Fruit fly (Drosophila melanogaster) whole organism, embryonic: ENCODE results near the gene RabGGTa.

Experiments
- ATbp ChIP-seq: fragments of 200-800 bp; sonication (Bioruptor generic); optimal IDR thresholded peaks from 2 replicates; lab custom pipeline; 2017; ENCODE audit warnings: missing biosample characterization, mild to moderate bottlenecking, missing genetic modification characterization, missing genetic modification reagents
- CG10147 ChIP-seq: fragments of 200-800 bp; sonication (Bioruptor generic); optimal IDR thresholded peaks from 2 replicates; lab custom pipeline; 2019; ENCODE audit warnings: missing biosample characterization, mild to moderate bottlenecking, missing genetic modification characterization, moderate library complexity
- CG10209 ChIP-seq: fragments of 200-800 bp; sonication (Bioruptor generic); optimal IDR thresholded peaks from 3 replicates; lab custom pipeline; 2017; ENCODE audit warnings: missing biosample characterization, mild to moderate bottlenecking, missing genetic modification characterization, missing genetic modification reagents
- CG11085 ChIP-seq: fragments of 200-800 bp; sonication (Bioruptor generic); IDR thresholded peaks from 2 replicates; pipeline ENCODE4 v1.3.6; 2022; ENCODE audit warnings: missing biosample characterization, missing genetic modification characterization
- CG12391 ChIP-seq: fragments of 200-800 bp; sonication (Bioruptor generic); optimal IDR thresholded peaks from 3 replicates; lab custom pipeline; 2018; ENCODE audit warnings: missing biosample characterization, mild to moderate bottlenecking, missing genetic modification characterization, moderate library complexity
- CG14441 ChIP-seq: fragments of 200-800 bp; sonication (Bioruptor generic); IDR thresholded peaks from 2 replicates; pipeline ENCODE4 v1.3.6; 2022; ENCODE audit warnings: missing biosample characterization, missing genetic modification characterization
- CG15479 ChIP-seq: fragments of 200-800 bp; sonication (Bioruptor generic); optimal IDR thresholded peaks from 3 replicates; lab custom pipeline; 2019; ENCODE audit warnings: missing biosample characterization, mild to moderate bottlenecking, missing genetic modification characterization, moderate library complexity
- CG17912 ChIP-seq: fragments of 200-800 bp; sonication (Bioruptor generic); optimal IDR thresholded peaks from 2 replicates; lab custom pipeline; 2018; ENCODE audit warnings: missing biosample characterization, mild to moderate bottlenecking, missing genetic modification characterization
- CG2199 ChIP-seq: fragments of 200-800 bp; sonication (Bioruptor generic); IDR thresholded peaks from 3 replicates; pipeline ENCODE4 v1.3.6; 2022; ENCODE audit warnings: missing biosample characterization, missing genetic modification characterization
- CG3281 ChIP-seq: fragments of 200-800 bp; sonication (Bioruptor generic); optimal IDR thresholded peaks from 3 replicates; lab custom pipeline; 2017; ENCODE audit warnings: missing biosample characterization, mild to moderate bottlenecking, missing genetic modification characterization
- CG34422 ChIP-seq: fragments of 200-800 bp; sonication (Bioruptor generic); IDR thresholded peaks from 3 replicates; pipeline ENCODE4 v1.3.6; 2022; ENCODE audit warnings: missing biosample characterization, missing genetic modification characterization
- CG3726 ChIP-seq: fragments of 200-800 bp; sonication (Bioruptor generic); IDR thresholded peaks from 3 replicates; pipeline ENCODE4, ENCODE4 v1.3.6; 2022; ENCODE audit warnings: missing biosample characterization, missing genetic modification characterization
- CG5953 ChIP-seq: fragments of 200-800 bp; sonication (Bioruptor generic); IDR thresholded peaks from 2 replicates; pipeline ENCODE4 v1.3.6; 2022; ENCODE audit warnings: missing biosample characterization, missing genetic modification characterization
- CG7271 ChIP-seq: fragments of 200-800 bp; sonication (Bioruptor generic); optimal IDR thresholded peaks from 2 replicates; lab custom pipeline; 2018; ENCODE audit warnings: missing biosample characterization, mild to moderate bottlenecking, missing genetic modification characterization, moderate library complexity
- CG9727 ChIP-seq: fragments of 200-800 bp; sonication (Bioruptor generic); optimal IDR thresholded peaks from 3 replicates; lab custom pipeline; 2017; ENCODE audit warnings: missing biosample characterization, mild to moderate bottlenecking, missing genetic modification characterization
- CTCF ChIP-seq: fragments of 200-800 bp; sonication (Bioruptor generic); optimal IDR thresholded peaks from 2 replicates; lab custom pipeline; 2017; ENCODE audit warnings: missing biosample characterization, mild to moderate bottlenecking, missing genetic modification characterization, moderate library complexity
- Chrac-16 ChIP-seq: fragments of 200-800 bp; sonication (Bioruptor generic); optimal IDR thresholded peaks from 3 replicates; lab custom pipeline; 2016; ENCODE audit warnings: missing biosample characterization, missing genetic modification characterization
- Ets97D ChIP-seq: fragments of 200-800 bp; sonication (Bioruptor generic); optimal IDR thresholded peaks from 3 replicates; lab custom pipeline; 2016; ENCODE audit warnings: missing biosample characterization, missing genetic modification characterization
- HmgZ ChIP-seq: fragments of 200-800 bp; sonication (Bioruptor generic); optimal IDR thresholded peaks from 2 replicates; lab custom pipeline; 2018; ENCODE audit warnings: missing biosample characterization, mild to moderate bottlenecking, missing genetic modification characterization
- Hr78 ChIP-seq, 2 experiments: fragments of 200-800 bp in 1 of 2; fragments of >200 bp in 1 of 2; sonication (Bioruptor generic) in 1 of 2; optimal IDR thresholded peaks; 2 replicates each; lab custom pipeline; 2017 to 2019; ENCODE audit warnings: missing biosample characterization in 2 of 2, missing genetic modification characterization in 2 of 2, mild to moderate bottlenecking in 1 of 2, moderate library complexity in 1 of 2
- Hsf ChIP-seq: fragments of 200-800 bp; sonication (Bioruptor generic); optimal IDR thresholded peaks from 3 replicates; lab custom pipeline; 2016; ENCODE audit warnings: missing biosample characterization, missing genetic modification characterization
- Lhr ChIP-seq: fragments of 200-800 bp; sonication (Bioruptor generic); optimal IDR thresholded peaks from 3 replicates; lab custom pipeline; 2017; ENCODE audit warnings: mild to moderate bottlenecking, missing biosample characterization, missing genetic modification reagents, missing genetic modification characterization
- Oli ChIP-seq: fragments of 200-800 bp; sonication (Bioruptor generic); optimal IDR thresholded peaks from 2 replicates; lab custom pipeline; 2018; ENCODE audit warnings: missing biosample characterization, mild to moderate bottlenecking, missing genetic modification characterization, moderate library complexity
- Sry-β ChIP-seq: fragments of 200-800 bp; sonication (Bioruptor generic); optimal IDR thresholded peaks from 2 replicates; lab custom pipeline; 2018; ENCODE audit warnings: missing biosample characterization, mild to moderate bottlenecking, missing genetic modification characterization, moderate library complexity
- YL-1 ChIP-seq: fragments of 200-800 bp; sonication (Bioruptor generic); optimal IDR thresholded peaks from 3 replicates; lab custom pipeline; 2017; ENCODE audit warnings: missing biosample characterization, mild to moderate bottlenecking, missing genetic modification characterization
- abd-A ChIP-seq: fragments of 200-800 bp; sonication (Bioruptor generic); optimal IDR thresholded peaks from 3 replicates; lab custom pipeline; 2019; ENCODE audit warnings: missing biosample characterization, mild to moderate bottlenecking, missing genetic modification characterization, moderate library complexity
- ac ChIP-seq: fragments of 200-800 bp; sonication (Bioruptor generic); optimal IDR thresholded peaks from 3 replicates; lab custom pipeline; 2017; ENCODE audit warnings: missing biosample characterization, mild to moderate bottlenecking, missing genetic modification characterization
- amos ChIP-seq: fragments of 200-800 bp; sonication (Bioruptor generic); IDR thresholded peaks from 2 replicates; pipeline ENCODE4 v1.3.6; 2022; ENCODE audit warnings: missing biosample characterization, missing genetic modification characterization; ENCODE audit not compliant: partially characterized antibody
- cas ChIP-seq: fragments of 200-800 bp; sonication (Bioruptor generic); IDR thresholded peaks from 2 replicates; pipeline ENCODE4 v1.3.6; 2022; ENCODE audit warnings: missing biosample characterization, missing genetic modification characterization
- dmrt11E ChIP-seq: fragments of 200-800 bp; sonication (Bioruptor generic); optimal IDR thresholded peaks from 3 replicates; lab custom pipeline; 2018; ENCODE audit warnings: missing biosample characterization, mild to moderate bottlenecking, missing genetic modification characterization, moderate library complexity
- ems ChIP-seq: fragments of 200-800 bp; sonication (Bioruptor generic); optimal IDR thresholded peaks from 3 replicates; lab custom pipeline; 2016; ENCODE audit warnings: missing biosample characterization, missing genetic modification characterization
- gem ChIP-seq: fragments of 200-800 bp; sonication (Bioruptor generic); optimal IDR thresholded peaks from 2 replicates; lab custom pipeline; 2019; ENCODE audit warnings: missing biosample characterization, mild to moderate bottlenecking, missing genetic modification characterization, moderate library complexity
- hth ChIP-seq: fragments of >200 bp; optimal IDR thresholded peaks from 2 replicates; lab custom pipeline; 2017; ENCODE audit warnings: inconsistent platforms
- jigr1 ChIP-seq: fragments of 200-800 bp; sonication (Bioruptor generic); IDR thresholded peaks from 3 replicates; pipeline ENCODE4 v1.3.6; 2022; ENCODE audit warnings: missing biosample characterization, missing genetic modification characterization
- kni ChIP-seq: fragments of 200-800 bp; sonication (Bioruptor generic); optimal IDR thresholded peaks from 3 replicates; lab custom pipeline; 2017; ENCODE audit warnings: mild to moderate bottlenecking, missing biosample characterization, missing genetic modification reagents, missing genetic modification characterization
- luna ChIP-seq: fragments of 200-800 bp; sonication (Bioruptor generic); optimal IDR thresholded peaks from 2 replicates; lab custom pipeline; 2016; ENCODE audit warnings: missing biosample characterization, missing genetic modification characterization
- mirr ChIP-seq: fragments of 200-800 bp; sonication (Bioruptor generic); optimal IDR thresholded peaks from 3 replicates; lab custom pipeline; 2018; ENCODE audit warnings: missing biosample characterization, mild to moderate bottlenecking, missing genetic modification characterization
- nmo ChIP-seq: fragments of 200-800 bp; sonication (Bioruptor generic); optimal IDR thresholded peaks from 2 replicates; lab custom pipeline; 2018; ENCODE audit warnings: missing biosample characterization, mild to moderate bottlenecking, missing genetic modification characterization, moderate library complexity
- otp ChIP-seq: fragments of 200-800 bp; sonication (Bioruptor generic); IDR thresholded peaks from 3 replicates; pipeline ENCODE4, ENCODE4 v1.3.6; 2022; ENCODE audit warnings: missing biosample characterization, missing genetic modification characterization
- p53 ChIP-seq: fragments of 200-800 bp; sonication (Bioruptor generic); optimal IDR thresholded peaks from 2 replicates; lab custom pipeline; 2016; ENCODE audit warnings: missing biosample characterization, missing genetic modification characterization
- phol ChIP-seq: fragments of 200-800 bp; sonication (Bioruptor generic); optimal IDR thresholded peaks from 3 replicates; lab custom pipeline; 2018; ENCODE audit warnings: missing biosample characterization, mild to moderate bottlenecking, missing genetic modification characterization, moderate library complexity
- pros ChIP-seq: fragments of 200-800 bp; sonication (Bioruptor generic); optimal IDR thresholded peaks from 3 replicates; lab custom pipeline; 2019; ENCODE audit warnings: missing biosample characterization, mild to moderate bottlenecking, missing genetic modification characterization, moderate library complexity
- rib ChIP-seq: fragments of 200-800 bp; sonication (Bioruptor generic); IDR thresholded peaks from 2 replicates; pipeline ENCODE4 v1.3.6; 2022; ENCODE audit warnings: missing biosample characterization, missing genetic modification characterization
- ro ChIP-seq: fragments of 200-800 bp; sonication (Bioruptor generic); IDR thresholded peaks from 2 replicates; pipeline ENCODE4 v1.3.6; 2022; ENCODE audit warnings: missing biosample characterization, missing genetic modification characterization
- salm ChIP-seq: fragments of 200-800 bp; sonication (Bioruptor generic); optimal IDR thresholded peaks from 2 replicates; lab custom pipeline; 2018; ENCODE audit warnings: missing biosample characterization, mild to moderate bottlenecking, missing genetic modification characterization
- sens ChIP-seq: fragments of 200-800 bp; sonication (Bioruptor generic); peaks from one replicate; lab custom pipeline; 2016; ENCODE audit warnings: missing biosample characterization, missing genetic modification characterization
- ttk ChIP-seq: fragments of 200-800 bp; sonication (Bioruptor generic); IDR thresholded peaks from 2 replicates; pipeline ENCODE4 v2.1.2; 2022; ENCODE audit warnings: missing biosample characterization, missing genetic modification characterization
- wek ChIP-seq: fragments of 200-800 bp; sonication (Bioruptor generic); optimal IDR thresholded peaks from 3 replicates; lab custom pipeline; 2018; ENCODE audit warnings: missing biosample characterization, mild to moderate bottlenecking, missing genetic modification characterization, moderate library complexity

The RabGGTa gene

dm6 chr3R:5108034-5108433, 19.9 kb upstream of the RabGGTa start (continued):
- TF ChIP-seq Sry-β (GFP tag; lab: Kevin White, UChicago) (peak; percentile 72), CG10209 (GFP tag; lab: Kevin White, UChicago) (peak; percentile 94), ttk (no peak), mirr (GFP tag; lab: Kevin White, UChicago) (peak; percentile 92), CG9727 (peak; percentile 91), wek (GFP tag; lab: Kevin White, UChicago) (peak; percentile 88)

dm6 chr3R:5109078-5109477, 18.8 kb upstream of the RabGGTa start, which contains the start of gene CG43131:
Gene CG43131, minus strand, starts transcription at chr3R:5109178.
- no peak for TF ChIP-seq Ets97D (GFP tag; lab: Kevin White, UChicago)
- no peak for TF ChIP-seq ems (GFP tag; lab: Kevin White, UChicago)
- no peak for TF ChIP-seq Lhr (GFP tag; lab: Kevin White, UChicago)
- no peak for TF ChIP-seq cas
- TF ChIP-seq Hsf (GFP tag; lab: Kevin White, UChicago) = no peak
- TF ChIP-seq p53 (GFP tag; lab: Kevin White, UChicago) = no peak
- TF ChIP-seq gem (tag; lab: Kevin White, UChicago) = no peak
- TF ChIP-seq dmrt11E (tag; lab: Kevin White, UChicago) = no peak
- TF ChIP-seq ATbp (GFP tag; lab: Kevin White, UChicago) = no peak
- TF ChIP-seq CTCF (GFP tag; lab: Kevin White, UChicago) = no peak
- TF ChIP-seq CG11085 (GFP tag; lab: Robert Waterston, UW) = no peak
- TF ChIP-seq sens (GFP tag; lab: Kevin White, UChicago) = no peak
- no peak for TF ChIP-seq salm (tag; lab: Kevin White, UChicago)
- no peak for TF ChIP-seq luna (GFP tag; lab: Kevin White, UChicago)
- TF ChIP-seq jigr1 = no peak
- TF ChIP-seq Chrac-16 = no peak
- no peak for TF ChIP-seq HmgZ (tag; lab: Kevin White, UChicago)

dm6 chr3R:5109558-5110211, 18.2 kb upstream of the RabGGTa start:
- TF ChIP-seq CG7271 = peak; percentile 51
- no peak for TF ChIP-seq Hr78 (GFP tag; optimal IDR thresholded peaks at IDR 0.05; lab: Kevin White, UChicago)
- peak; percentile 68 for TF ChIP-seq ac (GFP tag; lab: Kevin White, UChicago)
- TF ChIP-seq ro = no peak
- TF ChIP-seq CG15479 (GFP tag; lab: Kevin White, UChicago) = peak; percentile 83
- TF ChIP-seq CG10147 = no peak
- TF ChIP-seq kni (GFP tag; lab: Kevin White, UChicago) = peak; percentile 97
- TF ChIP-seq rib = peak; percentile 18; the same call in 1 of the 2 replicates
- TF ChIP-seq CG3281 (GFP tag; lab: Kevin White, UChicago) = no peak
- no peak for TF ChIP-seq CG34422 (GFP tag; lab: Robert Waterston, UW)
- peak; percentile 19; the same call in 1 of the 2 replicates for TF ChIP-seq amos (GFP tag; lab: Robert Waterston, UW)
- TF ChIP-seq ttk = no peak
- TF ChIP-seq CG14441 (GFP tag; lab: Robert Waterston, UW) = no peak
- 0 out of 3 replicates have a peak, but pooled peaks have one; percentile 33 for TF ChIP-seq otp (GFP tag; lab: Robert Waterston, UW)
- peak; percentile 88 for TF ChIP-seq pros (GFP tag; lab: Kevin White, UChicago)
- peak; percentile 75 for TF ChIP-seq abd-A
- no peak for TF ChIP-seq YL-1
- TF ChIP-seq CG12391 (tag; lab: Kevin White, UChicago) = no peak
- TF ChIP-seq CG3726 = no peak
- no peak for TF ChIP-seq CG17912
- TF ChIP-seq nmo (GFP tag; lab: Kevin White, UChicago) = no peak
- TF ChIP-seq CG5953 (GFP tag; lab: Robert Waterston, UW) = 0 out of 2 replicates have a peak, but pooled peaks have one; percentile 23
- peak; percentile 65 for TF ChIP-seq hth (lab: Kevin White, UChicago)
- no peak for TF ChIP-seq Lhr (GFP tag; lab: Kevin White, UChicago)
- peak; percentile 90; the same call in 2 of the 3 replicates for TF ChIP-seq CG2199 (GFP tag; lab: Robert Waterston, UW)
- no peak for TF ChIP-seq phol (tag; lab: Kevin White, UChicago)
- peak; percentile 9 for TF ChIP-seq Oli (tag; lab: Kevin White, UChicago)
